Fruit fly (Drosophila melanogaster) whole organism, embryonic: ENCODE measurements around the gene Gr64a.

Experiments
- ATbp ChIP-seq: fragments of 200-800 bp; sonication (Bioruptor generic); optimal IDR thresholded peaks from 2 replicates; lab custom pipeline; 2017; ENCODE audit warnings: missing biosample characterization, mild to moderate bottlenecking, missing genetic modification characterization, missing genetic modification reagents
- Bteb2 ChIP-seq: fragments of 200-800 bp; sonication (Bioruptor generic); optimal IDR thresholded peaks from 2 replicates; lab custom pipeline; 2016; ENCODE audit warnings: missing biosample characterization, missing genetic modification characterization
- CG10565 ChIP-seq: fragments of 200-800 bp; sonication (Bioruptor generic); optimal IDR thresholded peaks from 3 replicates; lab custom pipeline; 2016; ENCODE audit warnings: missing biosample characterization, mild to moderate bottlenecking, missing genetic modification characterization
- CG11695 ChIP-seq: fragments of 200-800 bp; sonication (Bioruptor generic); IDR thresholded peaks from 3 replicates; pipeline ENCODE4 v1.3.6; 2022; ENCODE audit warnings: missing biosample characterization, missing genetic modification characterization
- CG12769 ChIP-seq: fragments of 200-800 bp; sonication (Bioruptor generic); optimal IDR thresholded peaks from 2 replicates; lab custom pipeline; 2019; ENCODE audit warnings: missing biosample characterization, mild to moderate bottlenecking, missing genetic modification characterization, moderate library complexity
- CG14014 ChIP-seq: fragments of 200-800 bp; sonication (Bioruptor generic); IDR thresholded peaks from 2 replicates; pipeline ENCODE4 v1.3.6; 2022; ENCODE audit warnings: missing biosample characterization, missing genetic modification characterization
- CG15269 ChIP-seq: fragments of 200-800 bp; sonication (Bioruptor generic); optimal IDR thresholded peaks from 2 replicates; lab custom pipeline; 2018; ENCODE audit warnings: missing biosample characterization, mild to moderate bottlenecking, missing genetic modification characterization, moderate library complexity
- CG17359 ChIP-seq: fragments of 200-800 bp; sonication (Bioruptor generic); optimal IDR thresholded peaks from 3 replicates; lab custom pipeline; 2018; ENCODE audit warnings: missing biosample characterization, mild to moderate bottlenecking, missing genetic modification characterization, moderate library complexity
- CG18011 ChIP-seq: fragments of 200-800 bp; sonication (Bioruptor generic); optimal IDR thresholded peaks from 2 replicates; lab custom pipeline; 2017; ENCODE audit warnings: missing biosample characterization, missing genetic modification characterization, mild to moderate bottlenecking, moderate library complexity, missing genotype
- CG2202 ChIP-seq: fragments of 200-800 bp; sonication (Bioruptor generic); optimal IDR thresholded peaks from 2 replicates; lab custom pipeline; 2018; ENCODE audit warnings: missing biosample characterization, mild to moderate bottlenecking, missing genetic modification characterization
- CG2889 ChIP-seq: fragments of 200-800 bp; sonication (Bioruptor generic); IDR thresholded peaks from 3 replicates; pipeline ENCODE4 v1.3.6; 2022; ENCODE audit warnings: missing biosample characterization, missing genetic modification characterization
- CG30431 ChIP-seq: fragments of 200-800 bp; sonication (Bioruptor generic); optimal IDR thresholded peaks from 2 replicates; lab custom pipeline; 2017; ENCODE audit warnings: missing biosample characterization, missing genetic modification characterization
- CG4707 ChIP-seq: fragments of 200-800 bp; sonication (Bioruptor generic); optimal IDR thresholded peaks from 2 replicates; lab custom pipeline; 2018; ENCODE audit warnings: missing biosample characterization, mild to moderate bottlenecking, missing genetic modification characterization, moderate library complexity
- CG6272 ChIP-seq: fragments of 200-800 bp; sonication (Bioruptor generic); IDR thresholded peaks from 2 replicates; pipeline ENCODE4 v1.3.6; 2022; ENCODE audit warnings: missing biosample characterization, missing genetic modification characterization
- CG6689 ChIP-seq: fragments of 200-800 bp; sonication (Bioruptor generic); IDR thresholded peaks from 2 replicates; pipeline ENCODE4 v1.3.6; 2022; ENCODE audit warnings: missing biosample characterization, missing genetic modification characterization
- CG6813 ChIP-seq: fragments of 200-800 bp; sonication (Bioruptor generic); optimal IDR thresholded peaks from 2 replicates; lab custom pipeline; 2017; ENCODE audit warnings: missing biosample characterization, missing genetic modification characterization, mild to moderate bottlenecking, moderate library complexity, missing genetic modification reagents
- CG7556 ChIP-seq: fragments of 200-800 bp; sonication (Bioruptor generic); optimal IDR thresholded peaks from 2 replicates; lab custom pipeline; 2017; ENCODE audit warnings: missing biosample characterization, mild to moderate bottlenecking, missing genetic modification characterization
- CG7786 ChIP-seq: fragments of 200-800 bp; sonication (Bioruptor generic); optimal IDR thresholded peaks from 2 replicates; lab custom pipeline; 2016; ENCODE audit warnings: missing biosample characterization, missing genetic modification characterization
- CG7839 ChIP-seq: fragments of 200-800 bp; sonication (Bioruptor generic); optimal IDR thresholded peaks from 3 replicates; lab custom pipeline; 2018; ENCODE audit warnings: missing biosample characterization, mild to moderate bottlenecking, missing genetic modification characterization, moderate library complexity
- CG8944 ChIP-seq: fragments of 200-800 bp; sonication (Bioruptor generic); optimal IDR thresholded peaks from 3 replicates; lab custom pipeline; 2016; ENCODE audit warnings: missing biosample characterization, missing genetic modification characterization
- D19A ChIP-seq: fragments of 200-800 bp; optimal IDR thresholded peaks from 3 replicates; lab custom pipeline; 2019; ENCODE audit warnings: missing biosample characterization, mild to moderate bottlenecking, missing genetic modification characterization, moderate library complexity
- Elba2 ChIP-seq: fragments of 200-800 bp; sonication (Bioruptor generic); optimal IDR thresholded peaks from 3 replicates; lab custom pipeline; 2016; ENCODE audit warnings: missing biosample characterization, missing genetic modification characterization
- Fer2 ChIP-seq: fragments of 200-800 bp; sonication (Bioruptor generic); optimal IDR thresholded peaks from 2 replicates; lab custom pipeline; 2018; ENCODE audit warnings: missing biosample characterization, mild to moderate bottlenecking, missing genetic modification characterization, moderate library complexity
- HLHmδ ChIP-seq: fragments of 200-800 bp; sonication (Bioruptor generic); optimal IDR thresholded peaks from 2 replicates; lab custom pipeline; 2018; ENCODE audit warnings: missing biosample characterization, mild to moderate bottlenecking, missing genetic modification characterization, moderate library complexity
- MBD-R2 ChIP-seq: fragments of 200-800 bp; sonication (Bioruptor generic); IDR thresholded peaks from 2 replicates; pipeline ENCODE4 v1.3.6; 2022; ENCODE audit warnings: missing biosample characterization, missing genetic modification characterization
- Mad ChIP-seq: fragments of 200-800 bp; sonication (Bioruptor generic); optimal IDR thresholded peaks from 2 replicates; lab custom pipeline; 2016; ENCODE audit warnings: missing biosample characterization, missing genetic modification characterization
- Mrtf ChIP-seq: fragments of 200-800 bp; sonication (Bioruptor generic); IDR thresholded peaks from 3 replicates; pipeline ENCODE4 v1.3.6; 2022; ENCODE audit warnings: missing biosample characterization, missing genetic modification characterization
- NfI ChIP-seq: fragments of 200-800 bp; sonication (Bioruptor generic); optimal IDR thresholded peaks from 3 replicates; lab custom pipeline; 2018; ENCODE audit warnings: missing biosample characterization, mild to moderate bottlenecking, missing genetic modification characterization, moderate library complexity
- Sox100B ChIP-seq: fragments of 200-800 bp; sonication (Bioruptor generic); optimal IDR thresholded peaks from 3 replicates; lab custom pipeline; 2018; ENCODE audit warnings: missing biosample characterization, mild to moderate bottlenecking, missing genetic modification characterization
- Sry-δ ChIP-seq: fragments of 200-800 bp; sonication (Bioruptor generic); optimal IDR thresholded peaks from 2 replicates; lab custom pipeline; 2016; ENCODE audit warnings: missing biosample characterization, missing genetic modification characterization
- TFAM ChIP-seq: fragments of 200-800 bp; sonication (Bioruptor generic); optimal IDR thresholded peaks from 2 replicates; lab custom pipeline; 2017; ENCODE audit warnings: missing biosample characterization, missing genetic modification characterization, inconsistent platforms
- Tbp ChIP-seq: fragments of >200 bp; optimal IDR thresholded peaks from 2 replicates; lab custom pipeline; 2018; ENCODE audit warnings: missing biosample characterization, missing genetic modification characterization
- Usf ChIP-seq: fragments of 200-800 bp; sonication (Bioruptor generic); optimal IDR thresholded peaks from 2 replicates; lab custom pipeline; 2017; ENCODE audit warnings: missing genotype, missing biosample characterization, missing genetic modification characterization
- bowl ChIP-seq: fragments of 200-800 bp; sonication (Bioruptor generic); IDR thresholded peaks from 2 replicates; pipeline ENCODE4 v1.3.6; 2022; ENCODE audit warnings: missing biosample characterization, missing genetic modification characterization
- cas ChIP-seq: fragments of 200-800 bp; sonication (Bioruptor generic); IDR thresholded peaks from 2 replicates; pipeline ENCODE4 v1.3.6; 2022; ENCODE audit warnings: missing biosample characterization, missing genetic modification characterization
- crol ChIP-seq: fragments of 200-800 bp; sonication (Bioruptor generic); IDR thresholded peaks from 2 replicates; pipeline ENCODE4 v1.3.6; 2022; ENCODE audit warnings: missing biosample characterization, missing genetic modification characterization
- ems ChIP-seq: fragments of 200-800 bp; sonication (Bioruptor generic); optimal IDR thresholded peaks from 3 replicates; lab custom pipeline; 2016; ENCODE audit warnings: missing biosample characterization, missing genetic modification characterization
- pfk ChIP-seq: fragments of 200-800 bp; sonication (Bioruptor generic); optimal IDR thresholded peaks from 2 replicates; lab custom pipeline; 2018; ENCODE audit warnings: missing biosample characterization, mild to moderate bottlenecking, missing genetic modification characterization, moderate library complexity
- repo ChIP-seq: fragments of 200-800 bp; sonication (Bioruptor generic); optimal IDR thresholded peaks from 2 replicates; lab custom pipeline; 2016; ENCODE audit warnings: missing biosample characterization, missing genetic modification characterization
- sc ChIP-seq, 3 experiments: fragments of >200 bp in 2 of 3; fragments of 200-800 bp in 1 of 3; sonication (Bioruptor generic) in 1 of 3; optimal IDR thresholded peaks; 2 replicates in 2 of 3; 3 replicates in 1 of 3; lab custom pipeline; 2017; ENCODE audit warnings: mild to moderate bottlenecking in 1 of 3, missing biosample characterization in 1 of 3, missing genetic modification characterization in 1 of 3, missing genetic modification reagents in 1 of 3
- stc ChIP-seq: fragments of 200-800 bp; sonication (Bioruptor generic); IDR thresholded peaks from 2 replicates; pipeline ENCODE4 v1.3.6; 2022; ENCODE audit warnings: missing biosample characterization, missing genetic modification characterization
- sug ChIP-seq: fragments of 200-800 bp; optimal IDR thresholded peaks from 2 replicates; lab custom pipeline; 2019; ENCODE audit warnings: missing biosample characterization, mild to moderate bottlenecking, missing genetic modification characterization, moderate library complexity
- tna ChIP-seq: fragments of 200-800 bp; sonication (Bioruptor generic); IDR thresholded peaks from 2 replicates; pipeline ENCODE4 v1.3.6; 2022; ENCODE audit warnings: missing biosample characterization, missing genetic modification characterization; ENCODE audit not compliant: partially characterized antibody
- ttk ChIP-seq: fragments of 200-800 bp; sonication (Bioruptor generic); IDR thresholded peaks from 2 replicates; pipeline ENCODE4 v2.1.2; 2022; ENCODE audit warnings: missing biosample characterization, missing genetic modification characterization
- twi ChIP-seq: fragments of 200-800 bp; optimal IDR thresholded peaks from 2 replicates; lab custom pipeline; 2019; ENCODE audit warnings: missing biosample characterization, mild to moderate bottlenecking, missing genetic modification characterization, moderate library complexity
- unpg ChIP-seq: fragments of 200-800 bp; sonication (Bioruptor generic); optimal IDR thresholded peaks from 3 replicates; lab custom pipeline; 2018; ENCODE audit warnings: missing biosample characterization, mild to moderate bottlenecking, missing genetic modification characterization, moderate library complexity
- z ChIP-seq: fragments of 200-800 bp; sonication (Bioruptor generic); IDR thresholded peaks from 3 replicates; pipeline ENCODE4 v1.3.6; 2022; ENCODE audit warnings: missing biosample characterization, missing genetic modification characterization
- zen2 ChIP-seq: fragments of 200-800 bp; sonication (Bioruptor generic); IDR thresholded peaks from 3 replicates; pipeline ENCODE4 v1.3.6; 2022; ENCODE audit warnings: missing biosample characterization, missing genetic modification characterization; ENCODE audit not compliant: partially characterized antibody
- zfh1 ChIP-seq: fragments of 200-800 bp; sonication (Bioruptor generic); IDR thresholded peaks from 3 replicates; pipeline ENCODE4 v1.3.6; 2022; ENCODE audit warnings: missing biosample characterization, missing genetic modification characterization

Gr64a gene

dm6 chr3L:4025738-4026505 lies 647 bp upstream of the Gr64a start, which contains the start of gene CG11594 (continued):
- TF ChIP-seq CG14014 (GFP tag; lab: Robert Waterston, UW) (peak; percentile 67; the same call in 1 of the 2 replicates), pfk (no peak), Usf (no peak), ttk (GFP tag; lab: Robert Waterston, UW) (no peak), CG8944 (GFP tag; lab: Kevin White, UChicago) (no peak), Sox100B (GFP tag; lab: Kevin White, UChicago) (peak; percentile 12), CG17359 (tag; lab: Kevin White, UChicago) (no peak), Tbp (no peak), CG2889 (GFP tag; lab: Robert Waterston, UW) (no peak), CG2202 (tag; lab: Kevin White, UChicago) (no peak), CG6272 (no peak), CG7786 (GFP tag; lab: Kevin White, UChicago) (no peak), unpg (GFP tag; lab: Kevin White, UChicago) (no peak), CG7556 (GFP tag; lab: Kevin White, UChicago) (peak; percentile 12), Mad (GFP tag; lab: Kevin White, UChicago) (no peak), sug (tag; lab: Kevin White, UChicago) (no peak), CG10565 (GFP tag; lab: Kevin White, UChicago) (no peak), zen2 (GFP tag; lab: Robert Waterston, UW) (no peak), CG12769 (tag; lab: Kevin White, UChicago) (no peak), D19A (tag; lab: Kevin White, UChicago) (no peak), HLHmδ (GFP tag; lab: Kevin White, UChicago) (no peak), CG6813 (GFP tag; lab: Kevin White, UChicago) (peak; percentile 48), z (GFP tag; lab: Robert Waterston, UW) (no peak), Sry-δ (GFP tag; lab: Kevin White, UChicago) (no peak), NfI (GFP tag; lab: Kevin White, UChicago) (peak; percentile 12), twi (no peak), ems (GFP tag; lab: Kevin White, UChicago) (no peak), cas (GFP tag; lab: Robert Waterston, UW) (no peak), MBD-R2 (GFP tag; lab: Robert Waterston, UW) (no peak), CG4707 (GFP tag; lab: Kevin White, UChicago) (no peak), Elba2 (GFP tag; lab: Kevin White, UChicago) (no peak), crol (no peak), CG30431 (no peak), TFAM (GFP tag; lab: Kevin White, UChicago) (no peak), CG11695 (GFP tag; lab: Robert Waterston, UW) (0 out of 3 replicates have a peak, but pooled peaks have one; percentile 23), CG6689 (GFP tag; lab: Robert Waterston, UW) (no peak), CG15269 (peak; percentile 39), Bteb2 (GFP tag; lab: Kevin White, UChicago) (peak; percentile 8), CG7839 (tag; lab: Kevin White, UChicago) (no peak), Fer2 (tag; lab: Kevin White, UChicago) (peak; percentile 9), CG18011 (GFP tag; lab: Kevin White, UChicago) (no peak), zfh1 (GFP tag; lab: Robert Waterston, UW) (no peak), sc (optimal IDR thresholded peaks at IDR 0.05; lab: Kevin White, UChicago) (no peak), sc (GFP tag; optimal IDR thresholded peaks at IDR 0.05; lab: Kevin White, UChicago) (no peak), bowl (no peak), Mrtf (GFP tag; lab: Robert Waterston, UW) (no peak), ATbp (GFP tag; lab: Kevin White, UChicago) (peak; percentile 41), tna (no peak), stc (GFP tag; lab: Robert Waterston, UW) (0 out of 2 replicates have a peak, but pooled peaks have one; percentile 12), repo (GFP tag; lab: Kevin White, UChicago) (no peak)
